Worm (Caenorhabditis elegans): ENCODE measurements around the gene Y37D8A.19.

DNA sequence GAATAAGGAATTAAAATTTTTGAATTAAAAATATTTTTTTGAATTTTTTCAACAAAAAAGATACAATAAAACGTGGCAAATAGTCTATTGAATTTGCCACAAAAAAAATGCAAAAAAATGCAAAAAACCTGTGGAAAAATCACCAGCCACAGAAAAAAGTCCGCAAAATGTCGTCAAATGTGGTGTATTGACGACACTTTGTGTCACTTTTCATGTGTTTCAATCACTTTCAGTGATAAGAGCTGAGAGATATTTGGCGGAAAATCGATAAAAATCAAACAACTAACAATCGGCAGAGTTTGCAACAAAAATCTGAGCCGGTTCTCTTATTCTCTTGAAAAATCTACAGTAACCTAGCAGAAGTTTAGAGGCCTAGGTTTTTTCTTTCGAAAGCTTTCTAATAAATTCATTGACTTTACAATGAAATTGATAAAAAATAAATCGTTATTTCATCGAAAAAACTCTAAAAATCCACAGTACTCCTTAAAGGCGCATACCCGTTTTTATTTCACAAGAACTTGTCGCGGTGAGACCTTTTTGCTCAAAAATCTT lies 42.2 kb downstream of the Y37D8A.19 start:
- no peak for TF ChIP-seq nhr-77 (tag; optimal IDR thresholded peaks at IDR 0.05)
- no peak for TF ChIP-seq ZK546.5 (tag; optimal IDR thresholded peaks at IDR 0.05)
- TF ChIP-seq ama-1 (optimal IDR thresholded peaks at IDR 0.05), result no peak
- TF ChIP-seq zag-1 (tag; optimal IDR thresholded peaks at IDR 0.05), result no peak
- TF ChIP-seq aly-2 (tag; optimal IDR thresholded peaks at IDR 0.05), result no peak

Measured in whole organism, L3 larva.